Fruit fly (Drosophila melanogaster): Measurements from ENCODE around the gene CG43056.

Gene CG43056

DNA sequence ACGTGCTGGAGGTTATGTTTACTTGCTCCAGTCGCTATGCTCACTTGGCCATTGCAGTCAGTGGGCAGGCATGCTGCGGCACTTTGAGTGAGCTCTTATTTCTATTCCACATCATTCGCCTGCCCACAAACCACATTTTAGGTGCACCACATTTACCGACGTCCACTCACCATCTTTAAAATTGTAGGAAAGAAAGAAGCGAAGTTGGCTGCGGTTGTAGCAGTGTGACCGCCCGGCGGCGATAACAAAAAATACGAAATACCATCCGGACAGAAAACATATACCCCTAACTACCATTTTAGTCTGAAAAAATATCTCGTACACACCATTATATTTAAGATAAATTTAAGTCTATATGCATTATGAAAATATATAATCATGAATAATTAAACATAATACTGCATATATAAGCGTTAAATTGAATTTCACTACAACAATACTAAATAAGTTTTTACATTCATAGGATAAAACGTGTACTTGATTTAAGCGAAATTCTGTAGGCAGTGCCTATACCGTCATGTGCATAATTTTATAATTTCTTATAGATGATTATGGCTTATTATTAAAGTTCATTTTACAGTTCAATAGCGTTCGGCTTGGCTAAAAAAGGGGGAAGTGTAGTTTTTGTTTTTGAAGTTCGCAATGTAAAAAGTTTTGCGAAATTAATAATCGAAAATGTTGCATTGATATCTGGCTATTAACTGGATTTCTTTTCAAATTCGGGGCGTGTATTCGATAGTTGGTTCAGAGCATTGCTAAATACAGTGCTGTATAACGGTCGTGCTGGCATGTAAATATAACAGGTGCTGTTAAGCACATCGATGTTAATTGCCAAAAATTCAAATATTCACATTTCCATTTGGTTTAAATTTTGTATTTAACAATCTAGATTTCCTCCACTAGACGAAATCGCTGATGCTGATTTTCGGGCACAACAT lies 20.8 kb downstream of the CG43056 start, which contains the start of gene RpL27A (continued):
- TF ChIP-seq NC2β (GFP tag; optimal IDR thresholded peaks at IDR 0.05) (peak; percentile 92), prd (optimal IDR thresholded peaks at IDR 0.05) (no peak), prd (GFP tag; IDR thresholded peaks at IDR 0.05) (peak; percentile 65), gce (GFP tag; IDR thresholded peaks at IDR 0.05) (peak; percentile 85), CG5180 (GFP tag; optimal IDR thresholded peaks at IDR 0.05) (peak; percentile 55), CG30403 (GFP tag; optimal IDR thresholded peaks at IDR 0.05) (peak; percentile 67), aop (GFP tag; IDR thresholded peaks at IDR 0.05) (no peak), CG15011 (GFP tag; optimal IDR thresholded peaks at IDR 0.05) (peak; percentile 64), gem (tag; optimal IDR thresholded peaks at IDR 0.05) (peak; percentile 81), unpg (GFP tag; optimal IDR thresholded peaks at IDR 0.05) (peak; percentile 68), Awh (GFP tag; IDR thresholded peaks at IDR 0.05) (peak; percentile 88), bab2 (GFP tag; optimal IDR thresholded peaks at IDR 0.05) (peak; percentile 36), nerfin-2 (GFP tag; IDR thresholded peaks at IDR 0.05; ENCODE audit: partially characterized antibody) (no peak; the same call in 1 of the 2 replicates), fd3F (GFP tag; optimal IDR thresholded peaks at IDR 0.05) (peak; percentile 68), CG12155 (GFP tag; optimal IDR thresholded peaks at IDR 0.05) (peak; percentile 15), CG2116 (GFP tag; optimal IDR thresholded peaks at IDR 0.05) (peak; percentile 69), ERR (GFP tag; optimal IDR thresholded peaks at IDR 0.05) (peak; percentile 57), ac (GFP tag; optimal IDR thresholded peaks at IDR 0.05) (peak; percentile 74), pho (GFP tag; optimal IDR thresholded peaks at IDR 0.05) (peak; percentile 57), CG13424 (tag; optimal IDR thresholded peaks at IDR 0.05) (peak; percentile 63), danr (GFP tag; IDR thresholded peaks at IDR 0.05) (no peak), BtbVII (GFP tag; optimal IDR thresholded peaks at IDR 0.05) (peak; percentile 80), CG11695 (GFP tag; IDR thresholded peaks at IDR 0.05) (peak; percentile 41; the same call in 2 of the 3 replicates), scrt (GFP tag; optimal IDR thresholded peaks at IDR 0.05) (peak; percentile 73), CG8089 (GFP tag; optimal IDR thresholded peaks at IDR 0.05) (peak; percentile 72), CG12744 (GFP tag; optimal IDR thresholded peaks at IDR 0.05) (peak; percentile 10), HLH4C (GFP tag; IDR thresholded peaks at IDR 0.05; ENCODE audit: partially characterized antibody) (no peak), wor (GFP tag; IDR thresholded peaks at IDR 0.05) (0 out of 2 replicates have a peak, but pooled peaks have one; percentile 35), ro (GFP tag; IDR thresholded peaks at IDR 0.05) (peak; percentile 65), Meics (GFP tag; optimal IDR thresholded peaks at IDR 0.05) (peak; percentile 87), salm (tag; optimal IDR thresholded peaks at IDR 0.05) (peak; percentile 51), Hand (GFP tag; optimal IDR thresholded peaks at IDR 0.05) (peak; percentile 69), Ets65A (GFP tag) (peak; percentile 96), usp (GFP tag; optimal IDR thresholded peaks at IDR 0.05) (no peak), Trl (optimal IDR thresholded peaks at IDR 0.05) (no peak), Trl (GFP tag; optimal IDR thresholded peaks at IDR 0.05) (peak; percentile 86), CG8388 (GFP tag; optimal IDR thresholded peaks at IDR 0.05) (peak; percentile 55), slp2 (GFP tag; optimal IDR thresholded peaks at IDR 0.05) (peak; percentile 56), CG3407 (GFP tag; optimal IDR thresholded peaks at IDR 0.05) (peak; percentile 80), CG9876 (GFP tag; optimal IDR thresholded peaks at IDR 0.05) (peak; percentile 77), CG3995 (GFP tag; optimal IDR thresholded peaks at IDR 0.05) (peak; percentile 47), CG14014 (GFP tag; IDR thresholded peaks at IDR 0.05) (peak; percentile 73), ftz-f1 (GFP tag; optimal IDR thresholded peaks at IDR 0.05) (peak; percentile 6), MTF-1 (GFP tag; optimal IDR thresholded peaks at IDR 0.05; ENCODE audit: borderline replicate concordance) (peak; percentile 92), yki (optimal IDR thresholded peaks at IDR 0.05) (no peak), Deaf1 (tag; optimal IDR thresholded peaks at IDR 0.05) (peak; percentile 48), CG7928 (GFP tag; optimal IDR thresholded peaks at IDR 0.05) (peak; percentile 39), ttk (GFP tag; IDR thresholded peaks at IDR 0.05) (peak; percentile 80), CG8924 (tag; optimal IDR thresholded peaks at IDR 0.05) (peak; percentile 78), CG10209 (GFP tag; optimal IDR thresholded peaks at IDR 0.05) (peak; percentile 84)

All from whole organism, embryonic.